Fruit fly (Drosophila melanogaster): ENCODE data around the gene Cp190.

DNA sequence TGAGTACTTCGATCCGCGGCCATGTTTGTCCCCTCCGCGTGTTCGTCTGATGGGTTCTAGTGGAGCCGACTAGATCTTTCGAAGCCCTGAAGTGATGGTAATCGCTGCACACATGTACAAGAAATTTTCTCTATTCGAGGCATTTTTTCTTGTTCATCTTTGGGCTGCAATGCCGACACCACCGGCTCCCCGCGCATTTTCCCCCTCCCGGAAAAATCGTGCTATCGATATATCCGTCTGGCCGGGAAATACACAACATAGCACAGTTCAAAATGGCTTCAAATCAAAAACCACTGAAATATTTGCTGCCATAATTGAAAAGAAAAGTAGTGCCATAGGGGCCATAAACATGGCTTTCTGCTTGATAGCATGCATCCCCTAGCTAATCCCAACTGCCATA, 11.1 kb downstream of the Cp190 start:
- TF ChIP-seq CG8478 (optimal IDR thresholded peaks at IDR 0.05) (no peak), CTCF (optimal IDR thresholded peaks at IDR 0.05) (no peak)

Data from S2 (cell line).